Fruit fly (Drosophila melanogaster) whole organism, embryonic: ENCODE data around the gene Lon.

Experiments
- BEAF-32 ChIP-seq: fragments of 200-800 bp; sonication (Bioruptor generic); optimal IDR thresholded peaks from 3 replicates; lab custom pipeline; 2017; ENCODE audit warnings: missing biosample characterization, missing genetic modification characterization, mild to moderate bottlenecking, moderate library complexity, missing genetic modification reagents
- Blimp-1 ChIP-seq: fragments of 200-800 bp; sonication (Bioruptor generic); optimal IDR thresholded peaks from 3 replicates; lab custom pipeline; 2018; ENCODE audit warnings: missing biosample characterization, missing genetic modification characterization, mild to moderate bottlenecking, moderate library complexity, missing genetic modification reagents
- CG12155 ChIP-seq: fragments of 200-800 bp; sonication (Bioruptor generic); optimal IDR thresholded peaks from 3 replicates; lab custom pipeline; 2016; ENCODE audit warnings: missing biosample characterization, missing genetic modification characterization
- CG12391 ChIP-seq: fragments of 200-800 bp; sonication (Bioruptor generic); optimal IDR thresholded peaks from 3 replicates; lab custom pipeline; 2018; ENCODE audit warnings: missing biosample characterization, mild to moderate bottlenecking, missing genetic modification characterization, moderate library complexity
- CG13287 ChIP-seq: fragments of 200-800 bp; sonication (Bioruptor generic); IDR thresholded peaks from 2 replicates; pipeline ENCODE4 v1.3.6; 2022; ENCODE audit warnings: missing biosample characterization, missing genetic modification characterization; ENCODE audit not compliant: partially characterized antibody
- CG13894 ChIP-seq: fragments of 200-800 bp; sonication (Bioruptor generic); optimal IDR thresholded peaks from 3 replicates; lab custom pipeline; 2018; ENCODE audit warnings: missing biosample characterization, mild to moderate bottlenecking, missing genetic modification characterization, moderate library complexity
- CG15514 ChIP-seq: fragments of 200-800 bp; sonication (Bioruptor generic); optimal IDR thresholded peaks from 3 replicates; lab custom pipeline; 2017; ENCODE audit warnings: missing biosample characterization, missing genetic modification characterization, mild to moderate bottlenecking, moderate library complexity, missing genetic modification reagents
- CG1602 ChIP-seq: fragments of 200-800 bp; sonication (Bioruptor generic); optimal IDR thresholded peaks from 3 replicates; lab custom pipeline; 2016; ENCODE audit warnings: missing biosample characterization, missing genetic modification characterization
- CG1647 ChIP-seq: fragments of 200-800 bp; sonication (Bioruptor generic); optimal IDR thresholded peaks from 3 replicates; lab custom pipeline; 2016; ENCODE audit warnings: missing biosample characterization, missing genetic modification characterization
- CG17328 ChIP-seq: fragments of 200-800 bp; sonication (Bioruptor generic); IDR thresholded peaks from 2 replicates; pipeline ENCODE4 v1.3.6; 2022; ENCODE audit warnings: missing biosample characterization, missing genetic modification characterization
- CG17361 ChIP-seq: fragments of 200-800 bp; sonication (Bioruptor generic); IDR thresholded peaks from 3 replicates; pipeline ENCODE4 v1.3.6; 2022; ENCODE audit warnings: missing biosample characterization, missing genetic modification characterization
- CG2678 ChIP-seq: fragments of 200-800 bp; sonication (Bioruptor generic); optimal IDR thresholded peaks from 3 replicates; lab custom pipeline; 2019; ENCODE audit warnings: missing biosample characterization, mild to moderate bottlenecking, missing genetic modification characterization, moderate library complexity
- CG2875 ChIP-seq: fragments of 200-800 bp; sonication (Bioruptor generic); optimal IDR thresholded peaks from 2 replicates; lab custom pipeline; 2017; ENCODE audit warnings: missing biosample characterization, mild to moderate bottlenecking, missing genetic modification characterization, missing genetic modification reagents
- CG31441 ChIP-seq: fragments of 200-800 bp; sonication (Bioruptor generic); IDR thresholded peaks from 2 replicates; pipeline ENCODE4 v1.3.6; 2022; ENCODE audit warnings: missing biosample characterization, missing genetic modification characterization
- CG33213 ChIP-seq: fragments of 200-800 bp; sonication (Bioruptor generic); optimal IDR thresholded peaks from 3 replicates; lab custom pipeline; 2016; ENCODE audit warnings: missing biosample characterization, missing genetic modification characterization
- CG3838 ChIP-seq: fragments of 200-800 bp; sonication (Bioruptor generic); optimal IDR thresholded peaks from 3 replicates; lab custom pipeline; 2016; ENCODE audit warnings: missing biosample characterization, missing genetic modification characterization
- CG43689 ChIP-seq: fragments of 200-800 bp; sonication (Bioruptor generic); IDR thresholded peaks from 2 replicates; pipeline ENCODE4 v1.3.6; 2022; ENCODE audit warnings: missing biosample characterization, missing genetic modification characterization
- CG7357 ChIP-seq: fragments of 200-800 bp; sonication (Bioruptor generic); IDR thresholded peaks from 3 replicates; pipeline ENCODE4 v1.3.6; 2022; ENCODE audit warnings: missing biosample characterization, missing genetic modification characterization
- CG7839 ChIP-seq: fragments of 200-800 bp; sonication (Bioruptor generic); optimal IDR thresholded peaks from 3 replicates; lab custom pipeline; 2018; ENCODE audit warnings: missing biosample characterization, mild to moderate bottlenecking, missing genetic modification characterization, moderate library complexity
- Fer1 ChIP-seq: fragments of 200-800 bp; sonication (Bioruptor generic); optimal IDR thresholded peaks from 2 replicates; lab custom pipeline; 2017; ENCODE audit warnings: missing biosample characterization, mild to moderate bottlenecking, missing genetic modification characterization
- Fer2 ChIP-seq: fragments of 200-800 bp; sonication (Bioruptor generic); optimal IDR thresholded peaks from 2 replicates; lab custom pipeline; 2018; ENCODE audit warnings: missing biosample characterization, mild to moderate bottlenecking, missing genetic modification characterization, moderate library complexity
- HmgZ ChIP-seq: fragments of 200-800 bp; sonication (Bioruptor generic); optimal IDR thresholded peaks from 2 replicates; lab custom pipeline; 2018; ENCODE audit warnings: missing biosample characterization, mild to moderate bottlenecking, missing genetic modification characterization
- Hsf ChIP-seq: fragments of 200-800 bp; sonication (Bioruptor generic); optimal IDR thresholded peaks from 3 replicates; lab custom pipeline; 2016; ENCODE audit warnings: missing biosample characterization, missing genetic modification characterization
- Med ChIP-seq: fragments of 200-800 bp; sonication (Bioruptor generic); peaks from one replicate; lab custom pipeline; 2016; ENCODE audit warnings: missing biosample characterization, missing genetic modification characterization, mild to moderate bottlenecking, inconsistent platforms, moderate library complexity
- Meics ChIP-seq: fragments of 200-800 bp; sonication (Bioruptor generic); optimal IDR thresholded peaks from 2 replicates; lab custom pipeline; 2017; ENCODE audit warnings: missing biosample characterization, mild to moderate bottlenecking, missing genetic modification characterization
- NfI ChIP-seq: fragments of 200-800 bp; sonication (Bioruptor generic); optimal IDR thresholded peaks from 3 replicates; lab custom pipeline; 2018; ENCODE audit warnings: missing biosample characterization, mild to moderate bottlenecking, missing genetic modification characterization, moderate library complexity
- Oli ChIP-seq: fragments of 200-800 bp; sonication (Bioruptor generic); optimal IDR thresholded peaks from 2 replicates; lab custom pipeline; 2018; ENCODE audit warnings: missing biosample characterization, mild to moderate bottlenecking, missing genetic modification characterization, moderate library complexity
- Pdp1 ChIP-seq, 2 experiments: fragments of 200-800 bp; sonication (Bioruptor generic); optimal IDR thresholded peaks; 3 replicates each; lab custom pipeline; 2016; ENCODE audit warnings: missing biosample characterization in 2 of 2, missing genetic modification characterization in 2 of 2, mild to moderate bottlenecking in 1 of 2, moderate library complexity in 1 of 2
- Rfx ChIP-seq: fragments of 200-800 bp; sonication (Bioruptor generic); IDR thresholded peaks from 2 replicates; pipeline ENCODE4 v1.3.6; 2022; ENCODE audit warnings: missing biosample characterization, missing genetic modification characterization
- Stat92E ChIP-seq, 3 experiments: fragments of >200 bp in 2 of 3; fragments of 200-800 bp in 1 of 3; sonication (Bioruptor generic) in 1 of 3; optimal IDR thresholded peaks; 2 replicates each; lab custom pipeline; 2017 to 2019; ENCODE audit warnings: missing biosample characterization in 3 of 3, missing genetic modification characterization in 3 of 3, mild to moderate bottlenecking in 1 of 3, moderate library complexity in 1 of 3
- YL-1 ChIP-seq: fragments of 200-800 bp; sonication (Bioruptor generic); optimal IDR thresholded peaks from 3 replicates; lab custom pipeline; 2017; ENCODE audit warnings: missing biosample characterization, mild to moderate bottlenecking, missing genetic modification characterization
- az2 ChIP-seq: fragments of 200-800 bp; sonication (Bioruptor generic); optimal IDR thresholded peaks from 3 replicates; lab custom pipeline; 2016; ENCODE audit warnings: missing biosample characterization, missing genetic modification characterization
- crp ChIP-seq, 2 experiments: fragments of 200-800 bp; sonication (Bioruptor generic); optimal IDR thresholded peaks; 2 replicates in 1 of 2; 3 replicates in 1 of 2; lab custom pipeline; 2017; ENCODE audit warnings: missing biosample characterization in 2 of 2, missing genetic modification characterization in 2 of 2, mild to moderate bottlenecking in 1 of 2, moderate library complexity in 1 of 2
- gsb-n ChIP-seq: fragments of 200-800 bp; sonication (Bioruptor generic); optimal IDR thresholded peaks from 3 replicates; lab custom pipeline; 2018; ENCODE audit warnings: missing biosample characterization, mild to moderate bottlenecking, missing genetic modification characterization
- hb ChIP-seq: fragments of 200-800 bp; sonication (Bioruptor generic); IDR thresholded peaks from 3 replicates; pipeline ENCODE4 v1.3.6; 2022; ENCODE audit warnings: missing biosample characterization, missing genetic modification characterization; ENCODE audit not compliant: partially characterized antibody
- knrl ChIP-seq: fragments of 200-800 bp; sonication (Bioruptor generic); IDR thresholded peaks from 3 replicates; pipeline ENCODE4 v1.3.6; 2022; ENCODE audit warnings: missing biosample characterization, missing genetic modification characterization; ENCODE audit not compliant: partially characterized antibody
- mam ChIP-seq: fragments of 200-800 bp; sonication (Bioruptor generic); optimal IDR thresholded peaks from 3 replicates; lab custom pipeline; 2016; ENCODE audit warnings: missing biosample characterization, missing genetic modification characterization
- phol ChIP-seq: fragments of 200-800 bp; sonication (Bioruptor generic); optimal IDR thresholded peaks from 3 replicates; lab custom pipeline; 2018; ENCODE audit warnings: missing biosample characterization, mild to moderate bottlenecking, missing genetic modification characterization, moderate library complexity
- sd ChIP-seq: fragments of 200-800 bp; sonication (Bioruptor generic); optimal IDR thresholded peaks from 3 replicates; lab custom pipeline; 2018; ENCODE audit warnings: missing biosample characterization, mild to moderate bottlenecking, missing genetic modification characterization, moderate library complexity
- sens ChIP-seq: fragments of 200-800 bp; sonication (Bioruptor generic); peaks from one replicate; lab custom pipeline; 2016; ENCODE audit warnings: missing biosample characterization, missing genetic modification characterization
- tap ChIP-seq: fragments of 200-800 bp; optimal IDR thresholded peaks from 3 replicates; lab custom pipeline; 2019; ENCODE audit warnings: missing biosample characterization, mild to moderate bottlenecking, missing genetic modification characterization, moderate library complexity
- tin ChIP-seq: fragments of 200-800 bp; sonication (Bioruptor generic); optimal IDR thresholded peaks from 3 replicates; lab custom pipeline; 2016; ENCODE audit warnings: missing biosample characterization, missing genetic modification characterization
- trem ChIP-seq: fragments of 200-800 bp; optimal IDR thresholded peaks from 3 replicates; lab custom pipeline; 2019; ENCODE audit warnings: missing biosample characterization, mild to moderate bottlenecking, missing genetic modification characterization, moderate library complexity
- vvl ChIP-seq: fragments of 200-800 bp; sonication (Bioruptor generic); IDR thresholded peaks from 2 replicates; pipeline ENCODE4 v1.3.6; 2022; ENCODE audit warnings: missing biosample characterization, missing genetic modification characterization
- yki ChIP-seq: fragments of >200 bp; optimal IDR thresholded peaks from 3 replicates; lab custom pipeline; 2018
- zen ChIP-seq: fragments of 200-800 bp; sonication (Bioruptor generic); optimal IDR thresholded peaks from 3 replicates; lab custom pipeline; 2018; ENCODE audit warnings: missing biosample characterization, mild to moderate bottlenecking, missing genetic modification characterization, moderate library complexity
- zfh1 ChIP-seq: fragments of 200-800 bp; sonication (Bioruptor generic); IDR thresholded peaks from 3 replicates; pipeline ENCODE4 v1.3.6; 2022; ENCODE audit warnings: missing biosample characterization, missing genetic modification characterization

Lon gene

dm6 chr3L:19590422-19590821 lies 21.6 kb downstream of the Lon start, which contains the start of gene CG14100 (continued):
- peak; percentile 100 for TF ChIP-seq Hsf (GFP tag; lab: Kevin White, UChicago)
- TF ChIP-seq CG2875 (GFP tag; lab: Kevin White, UChicago), result peak; percentile 100
- no peak for TF ChIP-seq yki
- TF ChIP-seq HmgZ (tag; lab: Kevin White, UChicago), result peak; percentile 100
- TF ChIP-seq CG12155 (GFP tag; lab: Kevin White, UChicago), result peak; percentile 100

DNA sequence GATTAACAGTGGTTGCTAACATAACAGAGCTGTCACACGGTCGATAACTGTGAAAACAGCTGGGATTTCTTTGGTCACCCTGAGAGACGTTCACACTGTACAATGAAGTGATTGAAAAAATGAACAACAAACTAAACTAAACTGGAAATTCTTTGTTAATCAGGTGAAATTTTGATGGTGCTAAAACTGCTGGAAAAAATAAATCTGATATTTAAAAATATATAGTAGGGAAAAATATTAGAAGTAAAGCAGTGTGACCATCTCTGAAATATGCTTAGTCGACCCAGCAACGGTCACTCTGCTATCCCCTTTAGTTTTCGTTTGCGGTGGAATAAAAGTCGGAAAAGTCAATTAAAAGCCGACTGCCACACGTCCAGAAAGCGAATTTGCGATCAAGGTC lies 26.0 kb downstream of the Lon start, which contains the start of the genes CG9231 and CG9330:
TSS of gene CG9231 (minus strand) at position 25 of the 400 bp plus-strand sequence.
TSS of gene CG9330 (plus strand) at position 275 of the 400 bp plus-strand sequence.
- TF ChIP-seq trem (tag; lab: Kevin White, UChicago), result peak; percentile 84
- TF ChIP-seq Fer2, result no peak
- no peak for TF ChIP-seq Oli (tag; lab: Kevin White, UChicago)
- TF ChIP-seq vvl (GFP tag; lab: Robert Waterston, UW), result peak; percentile 50
- TF ChIP-seq phol (tag; lab: Kevin White, UChicago), result peak; percentile 44
- TF ChIP-seq Stat92E (GFP tag; optimal IDR thresholded peaks at IDR 0.05; lab: Kevin White, UChicago), result peak in 1 of 3 experiments; percentile 42
- TF ChIP-seq zen (tag; lab: Kevin White, UChicago), result peak; percentile 27
- TF ChIP-seq mam, result peak; percentile 2
- TF ChIP-seq sd (tag; lab: Kevin White, UChicago), result peak; percentile 50
- peak; percentile 28 for TF ChIP-seq CG2678
- peak; percentile 5 for TF ChIP-seq Blimp-1 (GFP tag; lab: Kevin White, UChicago)
- TF ChIP-seq HmgZ (tag; lab: Kevin White, UChicago), result peak; percentile 56
- peak; percentile 89 for TF ChIP-seq sens (GFP tag; lab: Kevin White, UChicago)
- TF ChIP-seq hb, result no peak
- TF ChIP-seq tin (GFP tag; lab: Kevin White, UChicago), result no peak
- TF ChIP-seq CG7839 (tag; lab: Kevin White, UChicago), result peak; percentile 2
- peak; percentile 39 to 88 for TF ChIP-seq crp (GFP tag; optimal IDR thresholded peaks at IDR 0.05; lab: Kevin White, UChicago)
- TF ChIP-seq Med, result peak; percentile 83
- peak; percentile 24 for TF ChIP-seq Hsf (GFP tag; lab: Kevin White, UChicago)
- TF ChIP-seq CG1602 (GFP tag; lab: Kevin White, UChicago), result peak; percentile 17
- peak; percentile 38; the same call in 1 of the 3 replicates for TF ChIP-seq CG17361 (GFP tag; lab: Robert Waterston, UW)
- peak; percentile 10 for TF ChIP-seq Fer1
- peak; percentile 50 for TF ChIP-seq CG15514
- peak; percentile 92 for TF ChIP-seq YL-1
- peak; percentile 58 for TF ChIP-seq CG13287
- peak; percentile 34 for TF ChIP-seq CG33213 (GFP tag; lab: Kevin White, UChicago)
- 0 out of 3 replicates have a peak, but pooled peaks have one; percentile 32 for TF ChIP-seq knrl (GFP tag; lab: Robert Waterston, UW)
- TF ChIP-seq CG17328, result peak; percentile 33; the same call in 1 of the 2 replicates
- TF ChIP-seq BEAF-32 (GFP tag; lab: Kevin White, UChicago), result peak; percentile 48
- TF ChIP-seq Pdp1 (GFP tag; optimal IDR thresholded peaks at IDR 0.05; lab: Kevin White, UChicago), result peak; percentile 13 to 14
- TF ChIP-seq CG13894, result peak; percentile 41
- TF ChIP-seq CG1647 (GFP tag; lab: Kevin White, UChicago), result no peak
- TF ChIP-seq tap (tag; lab: Kevin White, UChicago), result no peak
- TF ChIP-seq CG31441 (GFP tag; lab: Robert Waterston, UW), result peak; percentile 24; the same call in 1 of the 2 replicates
- 0 out of 3 replicates have a peak, but pooled peaks have one; percentile 5 for TF ChIP-seq zfh1 (GFP tag; lab: Robert Waterston, UW)
- TF ChIP-seq gsb-n, result peak; percentile 40
- TF ChIP-seq CG7357 (GFP tag; lab: Robert Waterston, UW), result 0 out of 3 replicates have a peak, but pooled peaks have one; percentile 55
- TF ChIP-seq CG43689, result no peak
- peak; percentile 5 for TF ChIP-seq NfI (GFP tag; lab: Kevin White, UChicago)
- no peak for TF ChIP-seq CG3838 (GFP tag; lab: Kevin White, UChicago)
- TF ChIP-seq Meics (GFP tag; lab: Kevin White, UChicago), result peak; percentile 11
- peak; percentile 82 for TF ChIP-seq CG12391 (tag; lab: Kevin White, UChicago)
- TF ChIP-seq Rfx (GFP tag; lab: Robert Waterston, UW), result no peak; the same call in 1 of the 2 replicates
- TF ChIP-seq az2 (GFP tag; lab: Kevin White, UChicago), result peak; percentile 9
